Worm (Caenorhabditis elegans): ENCODE data around the gene K08C7.4.

ce11 chrIV:10664134-10664533 is 16.1 kb downstream of the K08C7.4 start, which contains the start of gene K08C7.7:
- TF ChIP-seq unc-39 (tag; optimal IDR thresholded peaks at IDR 0.05), result no peak
- no peak for TF ChIP-seq unc-62 (GFP tag; optimal IDR thresholded peaks at IDR 0.05)
- no peak for TF ChIP-seq lin-13 (tag; optimal IDR thresholded peaks at IDR 0.05)
- TF ChIP-seq nhr-2 (tag; optimal IDR thresholded peaks at IDR 0.05), result no peak
- TF ChIP-seq ceh-39 (tag; optimal IDR thresholded peaks at IDR 0.05), result no peak
- TF ChIP-seq pha-4 (tag; optimal IDR thresholded peaks at IDR 0.05), result no peak
- no peak for TF ChIP-seq nhr-237 (tag; optimal IDR thresholded peaks at IDR 0.05)
- no peak for TF ChIP-seq sem-2 (GFP tag; optimal IDR thresholded peaks at IDR 0.05)
- no peak for TF ChIP-seq elt-3 (tag; optimal IDR thresholded peaks at IDR 0.05)

Data from whole organism, mixed stage, embryonic.